Comparison of ENCODE assay signal across 1 fruit fly cellular context in the genomic region with DNA sequence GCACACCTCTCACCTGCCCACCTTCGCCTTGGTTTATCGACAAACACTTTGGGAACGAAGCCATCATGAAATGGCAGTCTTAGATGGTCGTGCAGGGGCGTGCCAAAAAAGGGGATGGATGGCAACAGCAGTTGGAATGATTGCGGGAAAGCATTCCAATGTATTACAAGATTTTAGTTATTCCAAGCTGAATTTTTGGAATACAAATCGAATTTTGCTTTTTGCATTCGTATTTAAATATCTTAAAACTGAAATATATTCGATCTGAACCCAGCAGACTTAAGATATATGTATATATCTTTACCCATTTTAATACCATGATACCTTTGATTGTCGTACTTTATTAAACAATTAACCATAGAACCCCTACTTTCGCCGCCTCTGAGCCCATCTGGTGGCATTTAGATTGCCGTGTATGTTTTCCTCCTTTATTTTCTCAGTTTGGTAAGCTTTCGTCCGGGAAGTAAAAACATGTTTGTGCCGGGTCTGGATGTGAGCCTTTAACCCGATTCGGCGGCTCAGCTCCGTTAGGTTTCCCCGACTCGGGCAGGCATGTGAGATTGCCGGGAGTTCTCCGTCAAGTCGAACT.
A peak's percentile ranks its signal among the peaks of the same experiment; 100 is the strongest.
TF ChIP-seq lines count a peak whose summit lies in the region.

No protein-coding gene starts in this region.

TF ChIP-seq in whole organism, embryonic, 481 proteins besides CTCF, POLR2A, EP300 and RAD21 (continued from another document):
- TF ChIP-seq nom (GFP tag; optimal IDR thresholded peaks at IDR 0.05; lab: Kevin White, UChicago) (no peak), Scr (GFP tag; IDR thresholded peaks at IDR 0.05; lab: Robert Waterston, UW; ENCODE audit: partially characterized antibody) (no peak), CG10431 (GFP tag; optimal IDR thresholded peaks at IDR 0.05; lab: Kevin White, UChicago) (no peak), CG18599 (GFP tag; optimal IDR thresholded peaks at IDR 0.05; lab: Kevin White, UChicago) (peak; percentile 4), pnt (GFP tag; optimal IDR thresholded peaks at IDR 0.05; lab: Kevin White, UChicago) (no peak), odd (GFP tag; optimal IDR thresholded peaks at IDR 0.05; lab: Kevin White, UChicago) (no peak), CG31224 (GFP tag; IDR thresholded peaks at IDR 0.05; lab: Robert Waterston, UW) (no peak), CG15696 (tag; optimal IDR thresholded peaks at IDR 0.05; lab: Kevin White, UChicago) (no peak), CG11504 (tag; optimal IDR thresholded peaks at IDR 0.05; lab: Kevin White, UChicago) (peak; percentile 60), CG8388 (GFP tag; optimal IDR thresholded peaks at IDR 0.05; lab: Kevin White, UChicago) (no peak), unc-4 (GFP tag; IDR thresholded peaks at IDR 0.05; lab: Robert Waterston, UW; ENCODE audit: partially characterized antibody) (no peak), CG10274 (GFP tag; optimal IDR thresholded peaks at IDR 0.05; lab: Kevin White, UChicago) (no peak), CG10979 (tag; optimal IDR thresholded peaks at IDR 0.05; lab: Kevin White, UChicago) (peak; percentile 30), nerfin-1 (tag; optimal IDR thresholded peaks at IDR 0.05; lab: Kevin White, UChicago) (peak; percentile 2), CG14710 (tag; optimal IDR thresholded peaks at IDR 0.05; lab: Kevin White, UChicago) (peak; percentile 21), tap (tag; optimal IDR thresholded peaks at IDR 0.05; lab: Kevin White, UChicago) (no peak), Jarid2 (GFP tag; optimal IDR thresholded peaks at IDR 0.05; lab: Kevin White, UChicago) (no peak), Pdp1 (GFP tag; optimal IDR thresholded peaks at IDR 0.05; lab: Kevin White, UChicago) (no peak), lov (optimal IDR thresholded peaks at IDR 0.05; lab: Kevin White, UChicago) (no peak), lov (GFP tag; IDR thresholded peaks at IDR 0.05; lab: Robert Waterston, UW) (no peak)
